Comparison of ENCODE assay signal across 4 fruit fly cellular contexts in the genomic region with DNA sequence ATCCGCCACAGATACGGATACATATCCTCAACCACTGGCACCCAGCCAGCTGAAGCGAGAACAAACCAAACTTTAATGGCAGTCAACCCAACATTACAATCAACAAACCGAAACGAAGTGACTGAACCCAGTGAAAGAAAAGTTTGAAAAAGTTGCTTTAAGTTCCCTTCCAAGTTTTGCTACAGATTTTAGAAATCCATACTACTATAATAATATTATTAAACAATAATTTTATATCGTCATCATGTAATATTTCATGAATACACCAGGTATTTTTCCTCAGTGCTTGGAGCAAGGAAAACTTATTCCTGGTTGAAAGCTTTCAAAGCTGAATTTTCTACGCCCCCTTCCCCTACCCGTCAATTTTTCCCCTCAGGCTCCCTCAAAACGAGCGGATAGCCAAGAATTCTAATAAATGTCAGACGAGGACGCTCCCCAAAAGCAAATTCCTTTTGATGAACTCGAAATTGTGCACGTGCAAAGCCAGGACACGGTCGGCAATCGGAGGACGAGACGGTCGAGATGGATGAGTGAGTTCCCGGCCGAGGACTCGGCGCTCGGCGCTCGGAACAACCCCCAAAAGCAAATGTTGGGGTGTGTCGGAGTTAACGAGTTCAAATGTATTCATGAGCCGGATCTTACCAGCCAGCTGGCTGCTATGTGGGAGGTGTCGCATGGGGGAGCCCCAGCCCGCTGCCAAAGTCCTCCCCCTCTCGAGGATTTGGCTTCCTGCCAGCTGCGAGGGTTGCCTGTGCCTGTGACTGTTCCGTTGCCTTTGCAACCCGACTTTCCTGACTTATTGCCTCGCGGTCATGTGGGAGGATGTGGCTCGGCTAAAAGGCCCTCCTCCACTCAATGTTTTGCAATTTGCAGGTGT.
TF ChIP-seq lines count a peak whose summit lies in the region.

No protein-coding gene starts in this region.

- no peak for TF ChIP-seq CTCF in whole organism, embryonic (GFP tag; optimal IDR thresholded peaks at IDR 0.05; lab: Kevin White, UChicago)

TF ChIP-seq in whole organism, embryonic, 481 proteins besides CTCF, POLR2A, EP300 and RAD21 (continues in another document):
- TF ChIP-seq CG6272 (GFP tag; IDR thresholded peaks at IDR 0.05; lab: Robert Waterston, UW) (peak; percentile 44; the same call in 1 of the 2 replicates), PHDP (tag; optimal IDR thresholded peaks at IDR 0.05; lab: Kevin White, UChicago) (peak; percentile 54), Ada2b (GFP tag; IDR thresholded peaks at IDR 0.05; lab: Robert Waterston, UW) (peak; percentile 81), Nf-YC (tag; optimal IDR thresholded peaks at IDR 0.05; lab: Kevin White, UChicago) (peak; percentile 9), CG15514 (GFP tag; optimal IDR thresholded peaks at IDR 0.05; lab: Kevin White, UChicago) (peak; percentile 73), CG10543 (GFP tag; optimal IDR thresholded peaks at IDR 0.05; lab: Kevin White, UChicago) (peak; percentile 35), CG11093 (GFP tag; IDR thresholded peaks at IDR 0.05; lab: Robert Waterston, UW) (no peak), Max (GFP tag; optimal IDR thresholded peaks at IDR 0.05; lab: Kevin White, UChicago) (peak; percentile 16), Kr (GFP tag; optimal IDR thresholded peaks at IDR 0.05; lab: Kevin White, UChicago) (no peak), CG8281 (tag; optimal IDR thresholded peaks at IDR 0.05; lab: Kevin White, UChicago) (peak; percentile 26), Hand (GFP tag; optimal IDR thresholded peaks at IDR 0.05; lab: Kevin White, UChicago) (no peak), D19B (GFP tag; optimal IDR thresholded peaks at IDR 0.05; lab: Kevin White, UChicago) (peak; percentile 15), CG7372 (GFP tag; IDR thresholded peaks at IDR 0.05; lab: Robert Waterston, UW) (0 out of 2 replicates have a peak, but pooled peaks have one; percentile 26), Meics (GFP tag; optimal IDR thresholded peaks at IDR 0.05; lab: Kevin White, UChicago) (peak; percentile 73), usp (GFP tag; optimal IDR thresholded peaks at IDR 0.05; lab: Kevin White, UChicago) (no peak), CG4360 (GFP tag; IDR thresholded peaks at IDR 0.05; lab: Robert Waterston, UW) (0 out of 2 replicates have a peak, but pooled peaks have one; percentile 38), CG13424 (tag; optimal IDR thresholded peaks at IDR 0.05; lab: Kevin White, UChicago) (peak; percentile 32), ash1 (GFP tag; optimal IDR thresholded peaks at IDR 0.05; lab: Kevin White, UChicago) (no peak), CG9609 (GFP tag; optimal IDR thresholded peaks at IDR 0.05; lab: Kevin White, UChicago) (no peak)

TF ChIP-seq in whole organism, prepupa, 60 proteins besides CTCF, POLR2A, EP300 and RAD21 (continues in another document):
- TF ChIP-seq Ets96B (tag; optimal IDR thresholded peaks at IDR 0.05; lab: Kevin White, UChicago) (peak; percentile 68), CG6792 (GFP tag; optimal IDR thresholded peaks at IDR 0.05; lab: Kevin White, UChicago) (no peak), acj6 (GFP tag; optimal IDR thresholded peaks at IDR 0.05; lab: Kevin White, UChicago) (peak; percentile 24), salr (GFP tag; optimal IDR thresholded peaks at IDR 0.05; lab: Kevin White, UChicago) (no peak), CG32006 (GFP tag; optimal IDR thresholded peaks at IDR 0.05; lab: Kevin White, UChicago) (peak; percentile 24), CG6808 (GFP tag; optimal IDR thresholded peaks at IDR 0.05; lab: Kevin White, UChicago) (peak; percentile 25), eg (GFP tag; IDR thresholded peaks at IDR 0.05; lab: Robert Waterston, UW) (peak; percentile 31; the same call in 1 of the 3 replicates), Met (GFP tag; optimal IDR thresholded peaks at IDR 0.05; lab: Kevin White, UChicago) (no peak), spab (GFP tag; optimal IDR thresholded peaks at IDR 0.05; lab: Kevin White, UChicago) (peak; percentile 32), Eip78C (GFP tag; lab: Kevin White, UChicago) (peak; percentile 64), CG15336 (GFP tag; IDR thresholded peaks at IDR 0.05; lab: Robert Waterston, UW) (peak; percentile 28; the same call in 1 of the 2 replicates), dsx (GFP tag; optimal IDR thresholded peaks at IDR 0.05; lab: Kevin White, UChicago; ENCODE audit: poor library complexity, severe bottlenecking) (peak; percentile 51), CG31627 (GFP tag; optimal IDR thresholded peaks at IDR 0.05; lab: Kevin White, UChicago) (no peak), svp (GFP tag; lab: Kevin White, UChicago) (peak; percentile 65), Gug (GFP tag; IDR thresholded peaks at IDR 0.05; lab: Robert Waterston, UW) (no peak), CG3919 (GFP tag; optimal IDR thresholded peaks at IDR 0.05; lab: Kevin White, UChicago) (peak; percentile 56), achi (GFP tag; optimal IDR thresholded peaks at IDR 0.05; lab: Kevin White, UChicago) (peak; percentile 56), CG10669 (GFP tag; optimal IDR thresholded peaks at IDR 0.05; lab: Kevin White, UChicago) (peak; percentile 43), Lpt (GFP tag; optimal IDR thresholded peaks at IDR 0.05; lab: Kevin White, UChicago) (no peak), CG8632 (GFP tag; optimal IDR thresholded peaks at IDR 0.05; lab: Kevin White, UChicago) (no peak), topi (GFP tag; optimal IDR thresholded peaks at IDR 0.05; lab: Kevin White, UChicago) (peak; percentile 13)

TF ChIP-seq in whole organism, pupa, 21 proteins besides CTCF, POLR2A, EP300 and RAD21:
- TF ChIP-seq CG14655 (GFP tag; optimal IDR thresholded peaks at IDR 0.05; lab: Kevin White, UChicago), result peak; percentile 45
- 0 out of 2 replicates have a peak, but pooled peaks have one; percentile 23 for TF ChIP-seq CG12605 (GFP tag; IDR thresholded peaks at IDR 0.05; lab: Robert Waterston, UW)
- peak; percentile 70 for TF ChIP-seq CG8159 (tag; optimal IDR thresholded peaks at IDR 0.05; lab: Kevin White, UChicago)
- peak; percentile 59 for TF ChIP-seq CG17806 (tag; optimal IDR thresholded peaks at IDR 0.05; lab: Kevin White, UChicago)
- 0 out of 3 replicates have a peak, but pooled peaks have one; percentile 20 for TF ChIP-seq CG4496 (GFP tag; IDR thresholded peaks at IDR 0.05; lab: Robert Waterston, UW)
- peak; percentile 5 for TF ChIP-seq CG13204 (GFP tag; optimal IDR thresholded peaks at IDR 0.05; lab: Kevin White, UChicago)
- TF ChIP-seq CG9948 (tag; optimal IDR thresholded peaks at IDR 0.05; lab: Kevin White, UChicago), result peak; percentile 43
- TF ChIP-seq fd96Ca (GFP tag; IDR thresholded peaks at IDR 0.05; lab: Robert Waterston, UW), result no peak
- no peak for TF ChIP-seq gl (tag; optimal IDR thresholded peaks at IDR 0.05; lab: Kevin White, UChicago)
- TF ChIP-seq CG32121 (GFP tag; IDR thresholded peaks at IDR 0.05; lab: Robert Waterston, UW), result no peak
- TF ChIP-seq Pif1A (GFP tag; optimal IDR thresholded peaks at IDR 0.05; lab: Kevin White, UChicago), result peak; percentile 43
- TF ChIP-seq CG15710 (tag; optimal IDR thresholded peaks at IDR 0.05; lab: Kevin White, UChicago), result peak; percentile 14
- TF ChIP-seq Pif1B (GFP tag; optimal IDR thresholded peaks at IDR 0.05; lab: Kevin White, UChicago), result no peak
- TF ChIP-seq CG10348 (GFP tag; IDR thresholded peaks at IDR 0.05; lab: Robert Waterston, UW), result no peak
- peak; percentile 26 for TF ChIP-seq Snoo (tag; optimal IDR thresholded peaks at IDR 0.05; lab: Kevin White, UChicago)
- TF ChIP-seq CG34367 (tag; optimal IDR thresholded peaks at IDR 0.05; lab: Kevin White, UChicago), result no peak
- peak; percentile 27 for TF ChIP-seq CG8301 (tag; optimal IDR thresholded peaks at IDR 0.05; lab: Kevin White, UChicago)
TF ChIP-seq in whole organism, pupa: peak in this region for 11.

TF ChIP-seq in whole organism, wandering third instar larva, 38 proteins besides CTCF, POLR2A, EP300 and RAD21:
- TF ChIP-seq h (GFP tag; optimal IDR thresholded peaks at IDR 0.05; lab: Kevin White, UChicago), result peak; percentile 26
- TF ChIP-seq foxo (GFP tag; optimal IDR thresholded peaks at IDR 0.05; lab: Kevin White, UChicago), result peak in 1 of 2 experiments; percentile 20
- no peak for TF ChIP-seq Dif (GFP tag; optimal IDR thresholded peaks at IDR 0.05; lab: Kevin White, UChicago; ENCODE audit: partially characterized antibody)
- TF ChIP-seq dmrt93B (GFP tag; optimal IDR thresholded peaks at IDR 0.05; lab: Kevin White, UChicago), result no peak
- TF ChIP-seq woc (GFP tag; optimal IDR thresholded peaks at IDR 0.05; lab: Kevin White, UChicago), result no peak
- peak; percentile 31 for TF ChIP-seq fru (GFP tag; optimal IDR thresholded peaks at IDR 0.05; lab: Kevin White, UChicago)
- no peak for TF ChIP-seq brk (GFP tag; optimal IDR thresholded peaks at IDR 0.05; lab: Kevin White, UChicago)
- peak; percentile 1 for TF ChIP-seq sage (GFP tag; optimal IDR thresholded peaks at IDR 0.05; lab: Kevin White, UChicago)
- TF ChIP-seq HLH106 (tag; optimal IDR thresholded peaks at IDR 0.05; lab: Kevin White, UChicago), result peak; percentile 24
- TF ChIP-seq Hnf4 (GFP tag; optimal IDR thresholded peaks at IDR 0.05; lab: Kevin White, UChicago), result no peak
- no peak for TF ChIP-seq lola (GFP tag; optimal IDR thresholded peaks at IDR 0.05; lab: Kevin White, UChicago)
- no peak for TF ChIP-seq dl (GFP tag; optimal IDR thresholded peaks at IDR 0.05; lab: Kevin White, UChicago; ENCODE audit: insufficient read depth in 1 of 2, partially characterized antibody in 2 of 2)
